Worm (Caenorhabditis elegans) whole organism, dauer: Measurements from ENCODE around the gene unk-1.

Experiments used
- unc-62 ChIP-seq: sonication (generic microtip); optimal IDR thresholded peaks from 2 replicates; lab custom pipeline; 2017; ENCODE audit warnings: missing biosample characterization, missing genetic modification reagents, missing genetic modification characterization

unk-1 gene

ce11 chrX:8014407-8015003, at the start of gene unk-1:
unk-1 (plus strand) TSS chrX:8014983.
- TF ChIP-seq unc-62 (GFP tag; lab: Kevin White, UChicago): no peak

ce11 chrX:7965449-7965848, 49.3 kb upstream of the unk-1 start:
- TF ChIP-seq unc-62 (GFP tag; lab: Kevin White, UChicago): no peak

- TF ChIP-seq unc-62 (GFP tag; lab: Kevin White, UChicago): no peak
Observed at ce11 chrX:7968537-7968936, 46.2 kb upstream of the unk-1 start.

ce11 chrX:7975741-7976140, 39.0 kb upstream of the unk-1 start:
- TF ChIP-seq unc-62 (GFP tag; lab: Kevin White, UChicago): no peak

- TF ChIP-seq unc-62 (GFP tag; lab: Kevin White, UChicago): no peak
Observed at ce11 chrX:7976400-7976799, 38.4 kb upstream of the unk-1 start, which contains the start of gene F45E1.5. F45E1.5 (plus strand) TSS chrX:7976700.

- no peak for TF ChIP-seq unc-62 (GFP tag; lab: Kevin White, UChicago)
Observed at ce11 chrX:7977452-7977851, 37.3 kb upstream of the unk-1 start.

- no peak for TF ChIP-seq unc-62 (GFP tag; lab: Kevin White, UChicago)
Observed at ce11 chrX:7982047-7982446, 32.7 kb upstream of the unk-1 start, which contains the start of gene his-71. his-71 (minus strand) TSS chrX:7982070.

- TF ChIP-seq unc-62 (GFP tag; lab: Kevin White, UChicago): no peak
Observed at ce11 chrX:7984742-7985141, 30.0 kb upstream of the unk-1 start.

ce11 chrX:7985495-7986029, 29.2 kb upstream of the unk-1 start, which contains the start of gene F45E1.4:
F45E1.4 (plus strand) TSS chrX:7985979.
- no peak for TF ChIP-seq unc-62 (GFP tag; lab: Kevin White, UChicago)

- no peak for TF ChIP-seq unc-62 (GFP tag; lab: Kevin White, UChicago)
Observed at ce11 chrX:7986892-7987291, 27.9 kb upstream of the unk-1 start.

ce11 chrX:7988457-7988856, 26.3 kb upstream of the unk-1 start:
- TF ChIP-seq unc-62 (GFP tag; lab: Kevin White, UChicago): no peak

ce11 chrX:7989155-7989554, 25.6 kb upstream of the unk-1 start:
- TF ChIP-seq unc-62 (GFP tag; lab: Kevin White, UChicago): no peak

ce11 chrX:7990282-7990681, 24.5 kb upstream of the unk-1 start:
- TF ChIP-seq unc-62 (GFP tag; lab: Kevin White, UChicago): no peak

- TF ChIP-seq unc-62 (GFP tag; lab: Kevin White, UChicago): no peak
Observed at ce11 chrX:7992102-7992501, 22.7 kb upstream of the unk-1 start.

- TF ChIP-seq unc-62 (GFP tag; lab: Kevin White, UChicago): no peak
Observed at ce11 chrX:7994486-7994885, 20.3 kb upstream of the unk-1 start.

- no peak for TF ChIP-seq unc-62 (GFP tag; lab: Kevin White, UChicago)
Observed at ce11 chrX:7997968-7998367, 16.8 kb upstream of the unk-1 start, which contains the start of gene sdpn-1. sdpn-1 (minus strand) TSS chrX:7998229.

- TF ChIP-seq unc-62 (GFP tag; lab: Kevin White, UChicago): no peak
Observed at ce11 chrX:7998942-7999341, 15.8 kb upstream of the unk-1 start.
